Worm (Caenorhabditis elegans): ENCODE results near the gene myo-3.

The myo-3 gene

DNA sequence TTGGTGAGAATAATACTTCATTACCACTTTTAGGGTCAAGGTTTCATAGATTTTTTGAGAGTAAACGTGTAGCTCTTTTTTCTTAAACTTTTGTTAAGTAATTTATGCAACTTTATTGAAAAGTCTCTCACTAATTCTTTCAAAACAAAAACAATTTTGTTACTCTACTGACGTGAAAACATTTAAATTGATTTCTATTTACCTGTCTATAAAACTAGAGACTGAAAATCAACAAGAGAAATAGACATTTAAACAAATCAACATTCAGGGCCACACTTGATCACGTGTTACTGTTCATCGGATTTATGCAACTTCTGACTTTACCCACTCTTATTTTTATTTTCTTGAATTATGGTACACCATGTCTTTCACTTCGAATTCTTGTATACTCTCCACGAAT lies 22.3 kb upstream of the myo-3 start, which contains the start of gene ugt-55:
TSS of gene ugt-55 (plus strand) at position 301 of the 400 bp plus-strand sequence.
- TF ChIP-seq vab-7 (GFP tag; IDR thresholded peaks at IDR 0.05) (no peak), lin-1 (GFP tag; IDR thresholded peaks at IDR 0.05) (no peak), pha-4 (GFP tag; IDR thresholded peaks at IDR 0.05) (no peak), pha-4 (tag; optimal IDR thresholded peaks at IDR 0.05) (no peak), skn-1 (tag; optimal IDR thresholded peaks at IDR 0.05) (no peak), nhr-11 (tag; optimal IDR thresholded peaks at IDR 0.05) (no peak), dpl-1 (GFP tag; optimal IDR thresholded peaks at IDR 0.05) (no peak), daf-12 (tag; optimal IDR thresholded peaks at IDR 0.05) (no peak), snpc-1.2 (GFP tag; IDR thresholded peaks at IDR 0.05) (no peak), jun-1 (tag; optimal IDR thresholded peaks at IDR 0.05) (no peak), fos-1 (tag; optimal IDR thresholded peaks at IDR 0.05) (no peak), php-3 (GFP tag; IDR thresholded peaks at IDR 0.05) (no peak), ztf-11 (tag; optimal IDR thresholded peaks at IDR 0.05) (no peak), hif-1 (tag; optimal IDR thresholded peaks at IDR 0.05) (no peak), nhr-77 (tag; optimal IDR thresholded peaks at IDR 0.05) (no peak)

- TF ChIP-seq mxl-3 (GFP tag; optimal IDR thresholded peaks at IDR 0.05), result no peak
- TF ChIP-seq unc-62 (GFP tag; optimal IDR thresholded peaks at IDR 0.05 in 1 of 2), result peak in 1 of 2 experiments; percentile 23
- TF ChIP-seq unc-62 (tag; optimal IDR thresholded peaks at IDR 0.05), result no peak
Observed at ce11 chrV:12255343-12255742, 21.2 kb upstream of the myo-3 start, which contains the start of gene T04H1.12. Gene T04H1.12 (plus strand): TSS chrV:12255643.

- TF ChIP-seq daf-8 (GFP tag; IDR thresholded peaks at IDR 0.05) (no peak), T26A8.4 (GFP tag; IDR thresholded peaks at IDR 0.05) (no peak), madf-5 (GFP tag; IDR thresholded peaks at IDR 0.05) (no peak), ctbp-1 (GFP tag; IDR thresholded peaks at IDR 0.05) (no peak), ceh-44 (GFP tag; IDR thresholded peaks at IDR 0.05) (no peak)
Observed at ce11 chrV:12252272-12252671, 18.1 kb upstream of the myo-3 start, which contains the start of gene lrx-1. Gene lrx-1 (plus strand): TSS chrV:12252572.

- no peak for TF ChIP-seq hif-1 (tag; optimal IDR thresholded peaks at IDR 0.05)
- TF ChIP-seq nhr-11 (tag; optimal IDR thresholded peaks at IDR 0.05), result no peak
- TF ChIP-seq ztf-11 (tag; optimal IDR thresholded peaks at IDR 0.05), result no peak
- no peak for TF ChIP-seq T26A8.4 (GFP tag; IDR thresholded peaks at IDR 0.05)
- no peak for TF ChIP-seq gei-8 (GFP tag; optimal IDR thresholded peaks at IDR 0.05)
- TF ChIP-seq ctbp-1 (GFP tag; IDR thresholded peaks at IDR 0.05), result no peak
- no peak for TF ChIP-seq nhr-111 (GFP tag; optimal IDR thresholded peaks at IDR 0.05)
- TF ChIP-seq hmg-1.1 (GFP tag; IDR thresholded peaks at IDR 0.05), result no peak
- no peak for TF ChIP-seq hlh-30 (tag; optimal IDR thresholded peaks at IDR 0.05; ENCODE audit: insufficient read depth)
- no peak for TF ChIP-seq spr-3 (GFP tag; optimal IDR thresholded peaks at IDR 0.05)
- no peak for TF ChIP-seq vab-7 (GFP tag; IDR thresholded peaks at IDR 0.05)
- no peak for TF ChIP-seq ces-1 (GFP tag; optimal IDR thresholded peaks at IDR 0.05)
- TF ChIP-seq Y5F2A.4 (GFP tag; optimal IDR thresholded peaks at IDR 0.05), result no peak
- TF ChIP-seq madf-5 (GFP tag; IDR thresholded peaks at IDR 0.05), result no peak
- no peak for TF ChIP-seq mes-2 (tag; optimal IDR thresholded peaks at IDR 0.05; ENCODE audit: poor library complexity, severe bottlenecking)
- no peak for TF ChIP-seq lsy-2 (tag; optimal IDR thresholded peaks at IDR 0.05)
Observed at ce11 chrV:12251041-12251440, 16.9 kb upstream of the myo-3 start, which contains the start of gene T04H1.5. Gene T04H1.5 (plus strand): TSS chrV:12251341.

- TF ChIP-seq lin-1 (GFP tag; IDR thresholded peaks at IDR 0.05) (no peak), php-3 (GFP tag; IDR thresholded peaks at IDR 0.05) (no peak), nhr-42 (GFP tag; IDR thresholded peaks at IDR 0.05) (no peak), lsy-2 (tag; optimal IDR thresholded peaks at IDR 0.05) (no peak), F49E8.2 (tag; optimal IDR thresholded peaks at IDR 0.05; ENCODE audit: borderline replicate concordance) (no peak), ztf-7 (tag; optimal IDR thresholded peaks at IDR 0.05) (no peak), nhr-111 (GFP tag; optimal IDR thresholded peaks at IDR 0.05) (no peak), Y75B8A.6 (GFP tag; IDR thresholded peaks at IDR 0.05) (no peak), cey-2 (tag; optimal IDR thresholded peaks at IDR 0.05; ENCODE audit: borderline replicate concordance, insufficient read depth) (no peak), pqm-1 (tag; optimal IDR thresholded peaks at IDR 0.05) (no peak), R02D3.7 (tag; optimal IDR thresholded peaks at IDR 0.05) (no peak), F26F4.8 (GFP tag; conservative IDR thresholded peaks at IDR 0.05) (no peak), dve-1 (tag; optimal IDR thresholded peaks at IDR 0.05; ENCODE audit: insufficient read depth) (no peak), Y48G9A.11 (GFP tag; IDR thresholded peaks at IDR 0.05) (peak; percentile 66)
Observed at ce11 chrV:12245777-12246452, 11.8 kb upstream of the myo-3 start.
